Fruit fly (Drosophila melanogaster) whole organism, embryonic: ENCODE results near the gene mRpL24.

ENCODE experiments used
- BEAF-32 ChIP-seq: fragments of 200-800 bp; sonication (Bioruptor generic); optimal IDR thresholded peaks from 3 replicates; lab custom pipeline; 2017; ENCODE audit warnings: missing biosample characterization, missing genetic modification characterization, mild to moderate bottlenecking, moderate library complexity, missing genetic modification reagents
- CG10209 ChIP-seq: fragments of 200-800 bp; sonication (Bioruptor generic); optimal IDR thresholded peaks from 3 replicates; lab custom pipeline; 2017; ENCODE audit warnings: missing biosample characterization, mild to moderate bottlenecking, missing genetic modification characterization, missing genetic modification reagents
- CG10274 ChIP-seq: fragments of 200-800 bp; sonication (Bioruptor generic); optimal IDR thresholded peaks from 3 replicates; lab custom pipeline; 2017; ENCODE audit warnings: missing biosample characterization, mild to moderate bottlenecking, missing genetic modification characterization
- CG11085 ChIP-seq: fragments of 200-800 bp; sonication (Bioruptor generic); IDR thresholded peaks from 2 replicates; pipeline ENCODE4 v1.3.6; 2022; ENCODE audit warnings: missing biosample characterization, missing genetic modification characterization
- CG12769 ChIP-seq: fragments of 200-800 bp; sonication (Bioruptor generic); optimal IDR thresholded peaks from 2 replicates; lab custom pipeline; 2019; ENCODE audit warnings: missing biosample characterization, mild to moderate bottlenecking, missing genetic modification characterization, moderate library complexity
- CG14441 ChIP-seq: fragments of 200-800 bp; sonication (Bioruptor generic); IDR thresholded peaks from 2 replicates; pipeline ENCODE4 v1.3.6; 2022; ENCODE audit warnings: missing biosample characterization, missing genetic modification characterization
- CG14860 ChIP-seq: fragments of 200-800 bp; sonication (Bioruptor generic); IDR thresholded peaks from 3 replicates; pipeline ENCODE4 v1.3.6; 2022; ENCODE audit warnings: missing biosample characterization, missing genetic modification characterization; ENCODE audit not compliant: partially characterized antibody
- CG1603 ChIP-seq: fragments of 200-800 bp; sonication (Bioruptor generic); optimal IDR thresholded peaks from 2 replicates; lab custom pipeline; 2019; ENCODE audit warnings: missing biosample characterization, mild to moderate bottlenecking, missing genetic modification characterization, moderate library complexity
- CG18011 ChIP-seq: fragments of 200-800 bp; sonication (Bioruptor generic); optimal IDR thresholded peaks from 2 replicates; lab custom pipeline; 2017; ENCODE audit warnings: missing biosample characterization, missing genetic modification characterization, mild to moderate bottlenecking, moderate library complexity, missing genotype
- CG18262 ChIP-seq: fragments of 200-800 bp; optimal IDR thresholded peaks from 3 replicates; lab custom pipeline; 2019; ENCODE audit warnings: missing biosample characterization, mild to moderate bottlenecking, missing genetic modification characterization, moderate library complexity
- CG2120 ChIP-seq: fragments of 200-800 bp; sonication (Bioruptor generic); optimal IDR thresholded peaks from 3 replicates; lab custom pipeline; 2016; ENCODE audit warnings: missing biosample characterization, missing genetic modification characterization
- CG3163 ChIP-seq: fragments of 200-800 bp; sonication (Bioruptor generic); optimal IDR thresholded peaks from 3 replicates; lab custom pipeline; 2016; ENCODE audit warnings: missing biosample characterization, missing genetic modification characterization
- CG32532 ChIP-seq: fragments of 200-800 bp; sonication (Bioruptor generic); IDR thresholded peaks from 2 replicates; pipeline ENCODE4 v1.3.6; 2022; ENCODE audit warnings: missing biosample characterization, missing genetic modification characterization
- CG43689 ChIP-seq: fragments of 200-800 bp; sonication (Bioruptor generic); IDR thresholded peaks from 2 replicates; pipeline ENCODE4 v1.3.6; 2022; ENCODE audit warnings: missing biosample characterization, missing genetic modification characterization
- CG4424 ChIP-seq: fragments of 200-800 bp; sonication (Bioruptor generic); optimal IDR thresholded peaks from 3 replicates; lab custom pipeline; 2016; ENCODE audit warnings: missing biosample characterization, missing genetic modification characterization
- CG4707 ChIP-seq: fragments of 200-800 bp; sonication (Bioruptor generic); optimal IDR thresholded peaks from 2 replicates; lab custom pipeline; 2018; ENCODE audit warnings: missing biosample characterization, mild to moderate bottlenecking, missing genetic modification characterization, moderate library complexity
- CG5953 ChIP-seq: fragments of 200-800 bp; sonication (Bioruptor generic); IDR thresholded peaks from 2 replicates; pipeline ENCODE4 v1.3.6; 2022; ENCODE audit warnings: missing biosample characterization, missing genetic modification characterization
- CG6854 ChIP-seq: fragments of 200-800 bp; sonication (Bioruptor generic); optimal IDR thresholded peaks from 3 replicates; lab custom pipeline; 2017; ENCODE audit warnings: missing biosample characterization, mild to moderate bottlenecking, missing genetic modification characterization
- CG7372 ChIP-seq: fragments of 200-800 bp; sonication (Bioruptor generic); IDR thresholded peaks from 2 replicates; pipeline ENCODE4 v1.3.6; 2022; ENCODE audit warnings: missing biosample characterization, missing genetic modification characterization
- CG7556 ChIP-seq: fragments of 200-800 bp; sonication (Bioruptor generic); optimal IDR thresholded peaks from 2 replicates; lab custom pipeline; 2017; ENCODE audit warnings: missing biosample characterization, mild to moderate bottlenecking, missing genetic modification characterization
- CG9609 ChIP-seq: fragments of 200-800 bp; sonication (Bioruptor generic); optimal IDR thresholded peaks from 3 replicates; lab custom pipeline; 2016; ENCODE audit warnings: missing biosample characterization, missing genetic modification characterization
- Camta ChIP-seq: fragments of 200-800 bp; sonication (Bioruptor generic); optimal IDR thresholded peaks from 2 replicates; lab custom pipeline; 2016; ENCODE audit warnings: missing biosample characterization, missing genetic modification characterization
- D ChIP-seq, 2 experiments: fragments of 200-800 bp in 1 of 2; fragments of >200 bp in 1 of 2; sonication (Bioruptor generic) in 1 of 2; optimal IDR thresholded peaks; 2 replicates in 1 of 2; 3 replicates in 1 of 2; lab custom pipeline; 2017; ENCODE audit warnings: mild to moderate bottlenecking in 1 of 2, missing biosample characterization in 1 of 2, missing genetic modification characterization in 1 of 2, missing genetic modification reagents in 1 of 2
- Dad ChIP-seq: fragments of 200-800 bp; sonication (Bioruptor generic); optimal IDR thresholded peaks from 3 replicates; lab custom pipeline; 2016; ENCODE audit warnings: missing biosample characterization, missing genetic modification characterization
- Fer3 ChIP-seq: fragments of 200-800 bp; sonication (Bioruptor generic); optimal IDR thresholded peaks from 2 replicates; lab custom pipeline; 2018; ENCODE audit warnings: missing biosample characterization, mild to moderate bottlenecking, missing genetic modification characterization, moderate library complexity
- HLHmδ ChIP-seq: fragments of 200-800 bp; sonication (Bioruptor generic); optimal IDR thresholded peaks from 2 replicates; lab custom pipeline; 2018; ENCODE audit warnings: missing biosample characterization, mild to moderate bottlenecking, missing genetic modification characterization, moderate library complexity
- Kr ChIP-seq: fragments of 200-800 bp; sonication (Bioruptor generic); optimal IDR thresholded peaks from 2 replicates; lab custom pipeline; 2017; ENCODE audit warnings: missing biosample characterization, mild to moderate bottlenecking, missing genetic modification characterization
- Oaz ChIP-seq: fragments of 200-800 bp; sonication (Bioruptor generic); IDR thresholded peaks from 2 replicates; pipeline ENCODE4 v1.3.6; 2022; ENCODE audit warnings: missing biosample characterization, missing genetic modification characterization
- Rx ChIP-seq: fragments of 200-800 bp; sonication (Bioruptor generic); IDR thresholded peaks from 2 replicates; pipeline ENCODE4 v1.3.6; 2022; ENCODE audit warnings: missing biosample characterization, missing genetic modification characterization
- Sox102F ChIP-seq: fragments of 200-800 bp; sonication (Bioruptor generic); optimal IDR thresholded peaks from 2 replicates; lab custom pipeline; 2018; ENCODE audit warnings: missing biosample characterization, mild to moderate bottlenecking, missing genetic modification characterization, moderate library complexity
- Usf ChIP-seq: fragments of 200-800 bp; sonication (Bioruptor generic); optimal IDR thresholded peaks from 2 replicates; lab custom pipeline; 2017; ENCODE audit warnings: missing genotype, missing biosample characterization, missing genetic modification characterization
- Xrp1 ChIP-seq: fragments of 200-800 bp; sonication (Bioruptor generic); IDR thresholded peaks from 2 replicates; pipeline ENCODE4 v1.3.6; 2022; ENCODE audit warnings: missing biosample characterization, missing genetic modification characterization
- al ChIP-seq: fragments of 200-800 bp; sonication (Bioruptor generic); IDR thresholded peaks from 2 replicates; pipeline ENCODE4 v1.3.6; 2022; ENCODE audit warnings: missing biosample characterization, missing genetic modification characterization
- amos ChIP-seq: fragments of 200-800 bp; sonication (Bioruptor generic); IDR thresholded peaks from 2 replicates; pipeline ENCODE4 v1.3.6; 2022; ENCODE audit warnings: missing biosample characterization, missing genetic modification characterization; ENCODE audit not compliant: partially characterized antibody
- bbx ChIP-seq: fragments of 200-800 bp; sonication (Bioruptor generic); IDR thresholded peaks from 2 replicates; pipeline ENCODE4 v1.3.6; 2022; ENCODE audit warnings: missing biosample characterization, missing genetic modification characterization; ENCODE audit not compliant: partially characterized antibody
- bsh ChIP-seq, 2 experiments: fragments of 200-800 bp; sonication (Bioruptor generic); optimal IDR thresholded peaks; 2 replicates each; lab custom pipeline; 2017 to 2018; ENCODE audit warnings: mild to moderate bottlenecking in 2 of 2, missing biosample characterization in 2 of 2, missing genetic modification characterization in 2 of 2, moderate library complexity in 1 of 2
- cas ChIP-seq: fragments of 200-800 bp; sonication (Bioruptor generic); IDR thresholded peaks from 2 replicates; pipeline ENCODE4 v1.3.6; 2022; ENCODE audit warnings: missing biosample characterization, missing genetic modification characterization
- croc ChIP-seq: fragments of 200-800 bp; sonication (Bioruptor generic); conservative IDR thresholded peaks from 3 replicates; pipeline ENCODE4 v1.3.6; 2022; ENCODE audit warnings: missing biosample characterization, missing genetic modification characterization
- cwo ChIP-seq: fragments of 200-800 bp; sonication (Bioruptor generic); optimal IDR thresholded peaks from 3 replicates; lab custom pipeline; 2017; ENCODE audit warnings: missing biosample characterization, missing genetic modification characterization, mild to moderate bottlenecking, moderate library complexity, missing genetic modification reagents
- da ChIP-seq: fragments of 200-800 bp; sonication (Bioruptor generic); optimal IDR thresholded peaks from 2 replicates; lab custom pipeline; 2016; ENCODE audit warnings: missing biosample characterization, missing genetic modification characterization
- dati ChIP-seq: fragments of 200-800 bp; sonication (Bioruptor generic); IDR thresholded peaks from 2 replicates; pipeline ENCODE4 v1.3.6; 2022; ENCODE audit warnings: missing biosample characterization, missing genetic modification characterization
- dysf ChIP-seq: fragments of 200-800 bp; sonication (Bioruptor generic); IDR thresholded peaks from 3 replicates; pipeline ENCODE4 v1.3.6; 2022; ENCODE audit warnings: missing biosample characterization, missing genetic modification characterization
- maf-S ChIP-seq: fragments of 200-800 bp; sonication (Bioruptor generic); optimal IDR thresholded peaks from 2 replicates; lab custom pipeline; 2016; ENCODE audit warnings: missing biosample characterization, missing genetic modification characterization
- pros ChIP-seq: fragments of 200-800 bp; sonication (Bioruptor generic); optimal IDR thresholded peaks from 3 replicates; lab custom pipeline; 2019; ENCODE audit warnings: missing biosample characterization, mild to moderate bottlenecking, missing genetic modification characterization, moderate library complexity
- ro ChIP-seq: fragments of 200-800 bp; sonication (Bioruptor generic); IDR thresholded peaks from 2 replicates; pipeline ENCODE4 v1.3.6; 2022; ENCODE audit warnings: missing biosample characterization, missing genetic modification characterization
- slp2 ChIP-seq: fragments of 200-800 bp; sonication (Bioruptor generic); optimal IDR thresholded peaks from 2 replicates; lab custom pipeline; 2016; ENCODE audit warnings: missing biosample characterization, missing genetic modification characterization
- sob ChIP-seq: fragments of 200-800 bp; sonication (Bioruptor generic); IDR thresholded peaks from 2 replicates; pipeline ENCODE4 v1.3.6; 2022; ENCODE audit warnings: missing biosample characterization, missing genetic modification characterization
- tin ChIP-seq: fragments of 200-800 bp; sonication (Bioruptor generic); optimal IDR thresholded peaks from 3 replicates; lab custom pipeline; 2016; ENCODE audit warnings: missing biosample characterization, missing genetic modification characterization
- z ChIP-seq: fragments of 200-800 bp; sonication (Bioruptor generic); IDR thresholded peaks from 3 replicates; pipeline ENCODE4 v1.3.6; 2022; ENCODE audit warnings: missing biosample characterization, missing genetic modification characterization

mRpL24 gene

dm6 chr2L:4981278-4981966 lies 36.3 kb upstream of the mRpL24 start, which contains the start of the genes CG8892 and CG34126 (continued):
- TF ChIP-seq CG14860 (GFP tag; lab: Robert Waterston, UW) (no peak), Dad (GFP tag; lab: Kevin White, UChicago) (peak; percentile 96), pros (GFP tag; lab: Kevin White, UChicago) (peak; percentile 51), CG4707 (GFP tag; lab: Kevin White, UChicago) (peak; percentile 80), CG2120 (GFP tag; lab: Kevin White, UChicago) (peak; percentile 99), HLHmδ (GFP tag; lab: Kevin White, UChicago) (no peak), bbx (GFP tag; lab: Robert Waterston, UW) (no peak), slp2 (peak; percentile 96), sob (GFP tag; lab: Robert Waterston, UW) (peak; percentile 98), CG6854 (GFP tag; lab: Kevin White, UChicago) (peak; percentile 89), CG18011 (GFP tag; lab: Kevin White, UChicago) (peak; percentile 90), ro (GFP tag; lab: Robert Waterston, UW) (peak; percentile 93), Rx (GFP tag; lab: Robert Waterston, UW) (peak; percentile 93), z (GFP tag; lab: Robert Waterston, UW) (no peak), cas (GFP tag; lab: Robert Waterston, UW) (peak; percentile 90), tin (GFP tag; lab: Kevin White, UChicago) (peak; percentile 99), CG12769 (tag; lab: Kevin White, UChicago) (no peak), CG32532 (GFP tag; lab: Robert Waterston, UW) (peak; percentile 96), Sox102F (GFP tag; lab: Kevin White, UChicago) (peak; percentile 94), Camta (GFP tag; lab: Kevin White, UChicago) (peak; percentile 97), CG9609 (GFP tag; lab: Kevin White, UChicago) (peak; percentile 97), Fer3 (peak; percentile 97), Xrp1 (GFP tag; lab: Robert Waterston, UW) (peak; percentile 98), CG18262 (tag; lab: Kevin White, UChicago) (peak; percentile 97), al (GFP tag; lab: Robert Waterston, UW) (peak; percentile 97), Oaz (GFP tag; lab: Robert Waterston, UW) (peak; percentile 90), maf-S (GFP tag; lab: Kevin White, UChicago) (peak; percentile 96), CG4424 (peak; percentile 99), da (GFP tag; lab: Kevin White, UChicago) (peak; percentile 90), BEAF-32 (peak; percentile 68), CG14441 (GFP tag; lab: Robert Waterston, UW) (peak; percentile 94), CG7556 (GFP tag; lab: Kevin White, UChicago) (peak; percentile 97), amos (GFP tag; lab: Robert Waterston, UW) (peak; percentile 48; the same call in 1 of the 2 replicates), Kr (GFP tag; lab: Kevin White, UChicago) (peak; percentile 61), cwo (peak; percentile 94), Usf (peak; percentile 98), dysf (peak; percentile 98), CG1603 (tag; lab: Kevin White, UChicago) (peak; percentile 85), CG3163 (GFP tag; lab: Kevin White, UChicago) (peak; percentile 84), CG11085 (GFP tag; lab: Robert Waterston, UW) (peak; percentile 94), CG5953 (GFP tag; lab: Robert Waterston, UW) (peak; percentile 85), D (optimal IDR thresholded peaks at IDR 0.05; lab: Kevin White, UChicago) (no peak), D (GFP tag; optimal IDR thresholded peaks at IDR 0.05; lab: Kevin White, UChicago) (peak; percentile 97), CG10209 (GFP tag; lab: Kevin White, UChicago) (peak; percentile 98), CG7372 (GFP tag; lab: Robert Waterston, UW) (peak; percentile 97), bsh (GFP tag; optimal IDR thresholded peaks at IDR 0.05; lab: Kevin White, UChicago) (peak; percentile 75 to 94), CG43689 (peak; percentile 89), dati (GFP tag; lab: Robert Waterston, UW) (peak; percentile 83), croc (GFP tag; lab: Robert Waterston, UW) (peak; percentile 98), CG10274 (GFP tag; lab: Kevin White, UChicago) (peak; percentile 91)
